Worm (Caenorhabditis elegans) whole organism, late embryonic: Measurements from ENCODE around the gene H38K22.6.

Experiments used
- C08G9.2 ChIP-seq: sonication (generic microtip); optimal IDR thresholded peaks from 2 replicates; lab custom pipeline; 2016; ENCODE audit warnings: mild to moderate bottlenecking, missing genetic modification characterization, moderate library complexity, missing compliant biosample characterization
- K02D7.2 ChIP-seq: sonication (generic microtip); optimal IDR thresholded peaks from 2 replicates; lab custom pipeline; 2017; ENCODE audit warnings: mild to moderate bottlenecking, missing genetic modification characterization, missing compliant biosample characterization
- ama-1 ChIP-seq: fragments of 150-350 bp; optimal IDR thresholded peaks from 2 replicates; lab custom pipeline; 2014
- ceh-18 ChIP-seq: sonication (generic microtip); optimal IDR thresholded peaks from 2 replicates; lab custom pipeline; 2016; ENCODE audit warnings: missing genetic modification characterization, missing compliant biosample characterization
- ceh-45 ChIP-seq: fragments of 200-800 bp; sonication (Bioruptor generic); IDR thresholded peaks from 2 replicates; pipeline ENCODE4 v1.3.6; 2022; ENCODE audit warnings: missing genetic modification reagents, missing genetic modification characterization, missing compliant biosample characterization
- dve-1 ChIP-seq: sonication (generic microtip); optimal IDR thresholded peaks from 2 replicates; lab custom pipeline; 2017; ENCODE audit warnings: antibody characterized with exemption, mild to moderate bottlenecking, missing genetic modification characterization, missing compliant biosample characterization
- elt-2 ChIP-seq: sonication (generic microtip); optimal IDR thresholded peaks from 2 replicates; lab custom pipeline; 2016; ENCODE audit warnings: missing genetic modification reagents, missing genetic modification characterization, missing compliant biosample characterization
- ets-4 ChIP-seq: sonication (generic microtip); optimal IDR thresholded peaks from 2 replicates; lab custom pipeline; 2016; ENCODE audit warnings: missing genetic modification characterization, missing compliant biosample characterization
- fkh-10 ChIP-seq: fragments of 150-350 bp; optimal IDR thresholded peaks from 2 replicates; lab custom pipeline; 2014; ENCODE audit warnings: missing biosample characterization, missing genetic modification reagents, missing genetic modification characterization
- lim-6 ChIP-seq: sonication (generic microtip); optimal IDR thresholded peaks from 2 replicates; lab custom pipeline; 2016; ENCODE audit warnings: missing genetic modification characterization, missing compliant biosample characterization
- pha-4 ChIP-seq: fragments of 150-350 bp; optimal IDR thresholded peaks from 2 replicates; lab custom pipeline; 2018; ENCODE audit warnings: missing biosample characterization, missing genetic modification reagents, missing genetic modification characterization
- unc-86 ChIP-seq: sonication (generic microtip); optimal IDR thresholded peaks from 2 replicates; lab custom pipeline; 2016; ENCODE audit warnings: missing genetic modification characterization, missing compliant biosample characterization

ce11 chrIII:4280215-4281173, 39.7 kb upstream of the H38K22.6 start, which contains the start of gene sup-26:
- TF ChIP-seq K02D7.2 (tag; lab: Kevin White, UChicago) (no peak), pha-4 (tag; lab: Kevin White, UChicago) (no peak), elt-2 (no peak), ceh-18 (tag; lab: Kevin White, UChicago) (peak; percentile 33), dve-1 (tag; lab: Kevin White, UChicago) (no peak), lim-6 (tag; lab: Kevin White, UChicago) (no peak), unc-86 (tag; lab: Kevin White, UChicago) (no peak), ets-4 (tag; lab: Kevin White, UChicago) (no peak), ama-1 (lab: Kevin White, UChicago) (no peak), C08G9.2 (tag; lab: Kevin White, UChicago) (no peak), fkh-10 (no peak), ceh-45 (GFP tag; lab: Robert Waterston, UW) (no peak)
